Fruit fly (Drosophila melanogaster) whole organism, embryonic: ENCODE data around the gene Ubc4.

Experiments
- Abd-B ChIP-seq: fragments of 200-800 bp; sonication (Bioruptor generic); optimal IDR thresholded peaks from 2 replicates; lab custom pipeline; 2018; ENCODE audit warnings: missing biosample characterization, mild to moderate bottlenecking, missing genetic modification characterization, moderate library complexity
- Adf1 ChIP-seq: fragments of 200-800 bp; sonication (Bioruptor generic); IDR thresholded peaks from 2 replicates; pipeline ENCODE4 v1.3.6; 2022; ENCODE audit warnings: missing biosample characterization, missing genetic modification characterization
- Bdp1 ChIP-seq: fragments of 200-800 bp; sonication (Bioruptor generic); optimal IDR thresholded peaks from 3 replicates; lab custom pipeline; 2016; ENCODE audit warnings: missing biosample characterization, missing genetic modification characterization
- CG10462 ChIP-seq: fragments of 200-800 bp; sonication (Bioruptor generic); optimal IDR thresholded peaks from 2 replicates; lab custom pipeline; 2016; ENCODE audit warnings: missing biosample characterization, missing genetic modification characterization
- CG10543 ChIP-seq: fragments of 200-800 bp; sonication (Bioruptor generic); optimal IDR thresholded peaks from 3 replicates; lab custom pipeline; 2017; ENCODE audit warnings: missing biosample characterization, mild to moderate bottlenecking, missing genetic modification characterization, moderate library complexity
- CG12104 ChIP-seq: fragments of 200-800 bp; sonication (Bioruptor generic); optimal IDR thresholded peaks from 3 replicates; lab custom pipeline; 2016; ENCODE audit warnings: missing biosample characterization, missing genetic modification characterization
- CG12299 ChIP-seq: fragments of 200-800 bp; sonication (Bioruptor generic); optimal IDR thresholded peaks from 2 replicates; lab custom pipeline; 2018; ENCODE audit warnings: missing biosample characterization, mild to moderate bottlenecking, missing genetic modification characterization
- CG13624 ChIP-seq: fragments of 200-800 bp; sonication (Bioruptor generic); optimal IDR thresholded peaks from 2 replicates; lab custom pipeline; 2016; ENCODE audit warnings: missing biosample characterization, missing genetic modification characterization
- CG14441 ChIP-seq: fragments of 200-800 bp; sonication (Bioruptor generic); IDR thresholded peaks from 2 replicates; pipeline ENCODE4 v1.3.6; 2022; ENCODE audit warnings: missing biosample characterization, missing genetic modification characterization
- CG15696 ChIP-seq: fragments of 200-800 bp; sonication (Bioruptor generic); optimal IDR thresholded peaks from 2 replicates; lab custom pipeline; 2019; ENCODE audit warnings: missing biosample characterization, mild to moderate bottlenecking, missing genetic modification characterization, moderate library complexity
- CG17568 ChIP-seq: fragments of 200-800 bp; sonication (Bioruptor generic); optimal IDR thresholded peaks from 2 replicates; lab custom pipeline; 2018; ENCODE audit warnings: missing biosample characterization, mild to moderate bottlenecking, missing genetic modification characterization, moderate library complexity
- CG18599 ChIP-seq: fragments of 200-800 bp; sonication (Bioruptor generic); optimal IDR thresholded peaks from 3 replicates; lab custom pipeline; 2017; ENCODE audit warnings: missing biosample characterization, missing genetic modification characterization, mild to moderate bottlenecking, moderate library complexity, missing genetic modification reagents
- CG2875 ChIP-seq: fragments of 200-800 bp; sonication (Bioruptor generic); optimal IDR thresholded peaks from 2 replicates; lab custom pipeline; 2017; ENCODE audit warnings: missing biosample characterization, mild to moderate bottlenecking, missing genetic modification characterization, missing genetic modification reagents
- CG3163 ChIP-seq: fragments of 200-800 bp; sonication (Bioruptor generic); optimal IDR thresholded peaks from 3 replicates; lab custom pipeline; 2016; ENCODE audit warnings: missing biosample characterization, missing genetic modification characterization
- CG3407 ChIP-seq: fragments of 200-800 bp; sonication (Bioruptor generic); optimal IDR thresholded peaks from 2 replicates; lab custom pipeline; 2018; ENCODE audit warnings: missing biosample characterization, mild to moderate bottlenecking, missing genetic modification characterization
- CG4360 ChIP-seq: fragments of 200-800 bp; sonication (Bioruptor generic); IDR thresholded peaks from 2 replicates; pipeline ENCODE4 v1.3.6; 2022; ENCODE audit warnings: missing biosample characterization, missing genetic modification characterization
- CG4854 ChIP-seq: fragments of 200-800 bp; sonication (Bioruptor generic); optimal IDR thresholded peaks from 2 replicates; lab custom pipeline; 2016; ENCODE audit warnings: missing biosample characterization, missing genetic modification characterization, inconsistent platforms
- CG5245 ChIP-seq: fragments of 200-800 bp; sonication (Bioruptor generic); optimal IDR thresholded peaks from 3 replicates; lab custom pipeline; 2016; ENCODE audit warnings: missing biosample characterization, missing genetic modification characterization
- CG6254 ChIP-seq: fragments of 200-800 bp; sonication (Bioruptor generic); optimal IDR thresholded peaks from 3 replicates; lab custom pipeline; 2017; ENCODE audit warnings: mild to moderate bottlenecking, missing biosample characterization, missing genetic modification reagents, missing genetic modification characterization
- CG7786 ChIP-seq: fragments of 200-800 bp; sonication (Bioruptor generic); optimal IDR thresholded peaks from 2 replicates; lab custom pipeline; 2016; ENCODE audit warnings: missing biosample characterization, missing genetic modification characterization
- CG9876 ChIP-seq: fragments of 200-800 bp; sonication (Bioruptor generic); optimal IDR thresholded peaks from 2 replicates; lab custom pipeline; 2016; ENCODE audit warnings: missing biosample characterization, missing genetic modification characterization
- Chrac-16 ChIP-seq: fragments of 200-800 bp; sonication (Bioruptor generic); optimal IDR thresholded peaks from 3 replicates; lab custom pipeline; 2016; ENCODE audit warnings: missing biosample characterization, missing genetic modification characterization
- D19B ChIP-seq: fragments of 200-800 bp; sonication (Bioruptor generic); optimal IDR thresholded peaks from 2 replicates; lab custom pipeline; 2017; ENCODE audit warnings: missing biosample characterization, mild to moderate bottlenecking, missing genetic modification characterization
- Dll ChIP-seq: fragments of 200-800 bp; sonication (Bioruptor generic); IDR thresholded peaks from 4 replicates; pipeline ENCODE4 v1.3.6; 2022; ENCODE audit warnings: missing biosample characterization, missing genetic modification characterization; ENCODE audit not compliant: partially characterized antibody
- Fer3 ChIP-seq: fragments of 200-800 bp; sonication (Bioruptor generic); optimal IDR thresholded peaks from 2 replicates; lab custom pipeline; 2018; ENCODE audit warnings: missing biosample characterization, mild to moderate bottlenecking, missing genetic modification characterization, moderate library complexity
- Kr ChIP-seq: fragments of 200-800 bp; sonication (Bioruptor generic); optimal IDR thresholded peaks from 2 replicates; lab custom pipeline; 2017; ENCODE audit warnings: missing biosample characterization, mild to moderate bottlenecking, missing genetic modification characterization
- MBD-R2 ChIP-seq: fragments of 200-800 bp; sonication (Bioruptor generic); IDR thresholded peaks from 2 replicates; pipeline ENCODE4 v1.3.6; 2022; ENCODE audit warnings: missing biosample characterization, missing genetic modification characterization
- MESR4 ChIP-seq: fragments of 200-800 bp; sonication (Bioruptor generic); optimal IDR thresholded peaks from 2 replicates; lab custom pipeline; 2018; ENCODE audit warnings: missing biosample characterization, mild to moderate bottlenecking, missing genetic modification characterization, moderate library complexity
- MTF-1 ChIP-seq: fragments of 200-800 bp; sonication (Bioruptor generic); optimal IDR thresholded peaks from 2 replicates; lab custom pipeline; 2018; ENCODE audit warnings: missing biosample characterization, mild to moderate bottlenecking, missing genetic modification characterization, borderline replicate concordance
- Neu2 ChIP-seq: fragments of 200-800 bp; sonication (Bioruptor generic); optimal IDR thresholded peaks from 3 replicates; lab custom pipeline; 2016; ENCODE audit warnings: missing biosample characterization, missing genetic modification characterization, borderline replicate concordance
- Optix ChIP-seq: fragments of 200-800 bp; sonication (Bioruptor generic); IDR thresholded peaks from 3 replicates; pipeline ENCODE4 v1.3.6; 2022; ENCODE audit warnings: missing biosample characterization, missing genetic modification characterization
- Pdp1 ChIP-seq, 2 experiments: fragments of 200-800 bp; sonication (Bioruptor generic); optimal IDR thresholded peaks; 3 replicates each; lab custom pipeline; 2016; ENCODE audit warnings: missing biosample characterization in 2 of 2, missing genetic modification characterization in 2 of 2, mild to moderate bottlenecking in 1 of 2, moderate library complexity in 1 of 2
- Ssrp ChIP-seq: fragments of 200-800 bp; sonication (Bioruptor generic); optimal IDR thresholded peaks from 2 replicates; lab custom pipeline; 2018; ENCODE audit warnings: missing biosample characterization, mild to moderate bottlenecking, missing genetic modification characterization, moderate library complexity
- bsh ChIP-seq, 2 experiments: fragments of 200-800 bp; sonication (Bioruptor generic); optimal IDR thresholded peaks; 2 replicates each; lab custom pipeline; 2017 to 2018; ENCODE audit warnings: mild to moderate bottlenecking in 2 of 2, missing biosample characterization in 2 of 2, missing genetic modification characterization in 2 of 2, moderate library complexity in 1 of 2
- caup ChIP-seq: fragments of 200-800 bp; sonication (Bioruptor generic); optimal IDR thresholded peaks from 3 replicates; lab custom pipeline; 2017; ENCODE audit warnings: missing biosample characterization, mild to moderate bottlenecking, missing genetic modification characterization, moderate library complexity; ENCODE audit not compliant: severe bottlenecking
- cg ChIP-seq: fragments of 200-800 bp; sonication (Bioruptor generic); optimal IDR thresholded peaks from 3 replicates; lab custom pipeline; 2019; ENCODE audit warnings: missing biosample characterization, mild to moderate bottlenecking, missing genetic modification characterization, moderate library complexity
- crol ChIP-seq: fragments of 200-800 bp; sonication (Bioruptor generic); IDR thresholded peaks from 2 replicates; pipeline ENCODE4 v1.3.6; 2022; ENCODE audit warnings: missing biosample characterization, missing genetic modification characterization
- danr ChIP-seq: fragments of 200-800 bp; sonication (Bioruptor generic); IDR thresholded peaks from 2 replicates; pipeline ENCODE4 v1.3.6; 2022; ENCODE audit warnings: missing biosample characterization, missing genetic modification characterization
- gro ChIP-seq: fragments of 200-800 bp; sonication (Bioruptor generic); optimal IDR thresholded peaks from 2 replicates; lab custom pipeline; 2016; ENCODE audit warnings: missing biosample characterization, missing genetic modification characterization
- insv ChIP-seq, 2 experiments: fragments of 200-800 bp; sonication (Bioruptor generic); optimal IDR thresholded peaks; 3 replicates each; lab custom pipeline; 2016 to 2018; ENCODE audit warnings: missing biosample characterization in 2 of 2, missing genetic modification characterization in 2 of 2
- jumu ChIP-seq: fragments of 200-800 bp; sonication (Bioruptor generic); optimal IDR thresholded peaks from 3 replicates; lab custom pipeline; 2016; ENCODE audit warnings: missing biosample characterization, missing genetic modification characterization
- klu ChIP-seq: fragments of 200-800 bp; sonication (Bioruptor generic); IDR thresholded peaks from 2 replicates; pipeline ENCODE4 v1.3.6; 2022; ENCODE audit warnings: missing biosample characterization, missing genetic modification characterization
- lmd ChIP-seq: fragments of 200-800 bp; sonication (Bioruptor generic); IDR thresholded peaks from 2 replicates; pipeline ENCODE4 v1.3.6; 2022; ENCODE audit warnings: missing biosample characterization, missing genetic modification characterization
- luna ChIP-seq: fragments of 200-800 bp; sonication (Bioruptor generic); optimal IDR thresholded peaks from 2 replicates; lab custom pipeline; 2016; ENCODE audit warnings: missing biosample characterization, missing genetic modification characterization
- mld ChIP-seq: fragments of 200-800 bp; sonication (Bioruptor generic); IDR thresholded peaks from 3 replicates; pipeline ENCODE4 v1.3.6; 2022; ENCODE audit warnings: missing biosample characterization, missing genetic modification characterization; ENCODE audit not compliant: partially characterized antibody
- pho ChIP-seq: fragments of 200-800 bp; sonication (Bioruptor generic); optimal IDR thresholded peaks from 2 replicates; lab custom pipeline; 2016; ENCODE audit warnings: missing biosample characterization, missing genetic modification characterization
- slbo ChIP-seq: fragments of 200-800 bp; sonication (Bioruptor generic); IDR thresholded peaks from 2 replicates; pipeline ENCODE4 v1.3.6; 2022; ENCODE audit warnings: missing biosample characterization, missing genetic modification characterization
- so ChIP-seq: fragments of 200-800 bp; sonication (Bioruptor generic); IDR thresholded peaks from 3 replicates; pipeline ENCODE4 v1.3.6; 2022; ENCODE audit warnings: missing biosample characterization, missing genetic modification characterization
- sug ChIP-seq: fragments of 200-800 bp; optimal IDR thresholded peaks from 2 replicates; lab custom pipeline; 2019; ENCODE audit warnings: missing biosample characterization, mild to moderate bottlenecking, missing genetic modification characterization, moderate library complexity
- zen2 ChIP-seq: fragments of 200-800 bp; sonication (Bioruptor generic); IDR thresholded peaks from 3 replicates; pipeline ENCODE4 v1.3.6; 2022; ENCODE audit warnings: missing biosample characterization, missing genetic modification characterization; ENCODE audit not compliant: partially characterized antibody

Gene Ubc4

DNA sequence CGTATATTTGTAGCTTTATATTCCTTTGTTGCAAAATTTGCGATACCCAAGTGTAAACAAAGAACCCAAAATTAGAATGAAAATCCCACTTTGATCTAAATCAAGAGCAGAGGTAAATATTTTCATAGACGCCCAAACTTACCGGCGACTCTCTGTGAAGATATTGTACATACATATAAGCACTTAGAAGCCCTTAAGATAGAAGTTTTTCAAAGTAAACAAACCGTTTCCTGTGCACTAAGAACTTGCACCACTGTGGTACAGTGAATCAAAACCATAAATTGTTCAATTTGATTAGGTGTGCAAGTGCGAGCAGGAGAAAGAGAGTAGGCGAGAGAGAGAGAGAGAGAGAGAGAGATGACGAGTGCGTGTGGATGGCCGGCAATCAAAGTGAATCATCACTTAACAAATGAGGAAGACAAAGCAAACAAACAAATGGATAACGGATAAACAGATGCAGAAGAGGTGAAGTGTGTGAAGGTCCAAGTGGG lies 20.1 kb upstream of the Ubc4 start (continued):
- TF ChIP-seq slbo (GFP tag; lab: Robert Waterston, UW), result no peak
- TF ChIP-seq sug (tag; lab: Kevin White, UChicago), result no peak
- peak; percentile 4 to 14 for TF ChIP-seq bsh (GFP tag; optimal IDR thresholded peaks at IDR 0.05; lab: Kevin White, UChicago)
- TF ChIP-seq CG12299 (tag; lab: Kevin White, UChicago), result no peak
- 0 out of 4 replicates have a peak, but pooled peaks have one; percentile 10 for TF ChIP-seq Dll (GFP tag; lab: Robert Waterston, UW)
- TF ChIP-seq MESR4, result no peak
- TF ChIP-seq caup (GFP tag; lab: Kevin White, UChicago), result no peak
- TF ChIP-seq CG3407 (GFP tag; lab: Kevin White, UChicago), result peak; percentile 0
- TF ChIP-seq cg (GFP tag; lab: Kevin White, UChicago), result peak; percentile 71
- no peak for TF ChIP-seq D19B
- TF ChIP-seq CG5245 (GFP tag; lab: Kevin White, UChicago), result no peak
- no peak for TF ChIP-seq MBD-R2 (GFP tag; lab: Robert Waterston, UW)
- no peak for TF ChIP-seq Chrac-16 (GFP tag; lab: Kevin White, UChicago)
- TF ChIP-seq CG4854 (GFP tag; lab: Kevin White, UChicago), result no peak
- TF ChIP-seq CG17568 (GFP tag; lab: Kevin White, UChicago), result no peak
- no peak for TF ChIP-seq danr (GFP tag; lab: Robert Waterston, UW)
- TF ChIP-seq CG18599, result no peak
- TF ChIP-seq CG13624 (GFP tag; lab: Kevin White, UChicago), result no peak
- peak; percentile 8 for TF ChIP-seq Ssrp (tag; lab: Kevin White, UChicago)
- TF ChIP-seq gro (GFP tag; lab: Kevin White, UChicago), result peak; percentile 14
- TF ChIP-seq lmd (GFP tag; lab: Robert Waterston, UW), result no peak
- no peak for TF ChIP-seq jumu (GFP tag; lab: Kevin White, UChicago)
- no peak for TF ChIP-seq zen2 (GFP tag; lab: Robert Waterston, UW)
- TF ChIP-seq crol (GFP tag; lab: Robert Waterston, UW), result no peak; the same call in 1 of the 2 replicates
- no peak for TF ChIP-seq CG9876 (GFP tag; lab: Kevin White, UChicago)
- TF ChIP-seq CG7786 (GFP tag; lab: Kevin White, UChicago), result no peak
- TF ChIP-seq CG3163 (GFP tag; lab: Kevin White, UChicago), result peak; percentile 17
- TF ChIP-seq MTF-1, result no peak
- TF ChIP-seq Neu2 (GFP tag; lab: Kevin White, UChicago), result no peak
- TF ChIP-seq Fer3, result no peak
- no peak for TF ChIP-seq Bdp1 (GFP tag; lab: Kevin White, UChicago)
- no peak for TF ChIP-seq CG2875 (GFP tag; lab: Kevin White, UChicago)
- no peak for TF ChIP-seq Adf1
- no peak for TF ChIP-seq klu (GFP tag; lab: Robert Waterston, UW)
- TF ChIP-seq mld (GFP tag; lab: Robert Waterston, UW), result no peak
- peak; percentile 12; the same call in 1 of the 3 replicates for TF ChIP-seq Optix (GFP tag; lab: Robert Waterston, UW)
- TF ChIP-seq Kr (GFP tag; lab: Kevin White, UChicago), result no peak
- no peak for TF ChIP-seq CG12104 (GFP tag; lab: Kevin White, UChicago)
- TF ChIP-seq CG14441 (GFP tag; lab: Robert Waterston, UW), result no peak
- TF ChIP-seq Abd-B (GFP tag; lab: Kevin White, UChicago), result no peak
- no peak for TF ChIP-seq CG10543 (GFP tag; lab: Kevin White, UChicago)
- TF ChIP-seq CG4360, result no peak
- no peak for TF ChIP-seq luna (GFP tag; lab: Kevin White, UChicago)
- no peak for TF ChIP-seq CG15696 (tag; lab: Kevin White, UChicago)
- TF ChIP-seq so (GFP tag; lab: Robert Waterston, UW), result no peak
- TF ChIP-seq CG6254 (GFP tag; lab: Kevin White, UChicago), result no peak
- no peak for TF ChIP-seq insv (GFP tag; optimal IDR thresholded peaks at IDR 0.05; lab: Kevin White, UChicago)
- peak in 1 of 2 experiments; percentile 37 for TF ChIP-seq Pdp1 (GFP tag; optimal IDR thresholded peaks at IDR 0.05; lab: Kevin White, UChicago)
- TF ChIP-seq pho, result no peak
- TF ChIP-seq CG10462, result no peak
